Worm (Caenorhabditis elegans): ENCODE data around the gene C07H4.1.
A peak's percentile ranks its signal among the peaks of the same experiment; 100 is the strongest.

The C07H4.1 gene

ce11 chrII:9060332-9060840 is 33.1 kb downstream of the C07H4.1 start (continued):
- TF ChIP-seq nhr-19 (GFP tag; conservative IDR thresholded peaks at IDR 0.05): peak; percentile 77
- TF ChIP-seq unc-98 (GFP tag; IDR thresholded peaks at IDR 0.05): no peak
- TF ChIP-seq nhr-47 (tag; optimal IDR thresholded peaks at IDR 0.05): peak; percentile 82
- TF ChIP-seq tbx-2 (tag; optimal IDR thresholded peaks at IDR 0.05): peak; percentile 86
- TF ChIP-seq ces-1 (GFP tag; optimal IDR thresholded peaks at IDR 0.05): no peak
- TF ChIP-seq ceh-8 (GFP tag; optimal IDR thresholded peaks at IDR 0.05): no peak
- no peak for TF ChIP-seq fkh-4 (tag; optimal IDR thresholded peaks at IDR 0.05; ENCODE audit: borderline replicate concordance)
- no peak for TF ChIP-seq sup-37 (GFP tag; optimal IDR thresholded peaks at IDR 0.05)
- TF ChIP-seq nhr-84 (tag; optimal IDR thresholded peaks at IDR 0.05): no peak
- no peak for TF ChIP-seq nhr-28 (tag; optimal IDR thresholded peaks at IDR 0.05)
- peak in 1 of 2 experiments; percentile 93 for TF ChIP-seq mdl-1 (tag; optimal IDR thresholded peaks at IDR 0.05)
- peak; percentile 24 for TF ChIP-seq zip-4 (GFP tag; optimal IDR thresholded peaks at IDR 0.05)
- peak; percentile 70 to 97 (median 76) for TF ChIP-seq ceh-82 (tag; optimal IDR thresholded peaks at IDR 0.05)
- peak; percentile 68 for TF ChIP-seq lin-15B (tag; optimal IDR thresholded peaks at IDR 0.05)
- peak; percentile 75 for TF ChIP-seq skn-1 (tag; optimal IDR thresholded peaks at IDR 0.05)
- TF ChIP-seq sox-4 (tag; optimal IDR thresholded peaks at IDR 0.05): no peak
- no peak for TF ChIP-seq pag-3 (tag; optimal IDR thresholded peaks at IDR 0.05; ENCODE audit: borderline replicate concordance, insufficient read depth)
- no peak for TF ChIP-seq hlh-4 (tag; optimal IDR thresholded peaks at IDR 0.05)
- TF ChIP-seq dsc-1 (tag; optimal IDR thresholded peaks at IDR 0.05): peak; percentile 59
- TF ChIP-seq fkh-10 (GFP tag; optimal IDR thresholded peaks at IDR 0.05): peak; percentile 84
- peak; percentile 62 for TF ChIP-seq F16B12.6 (tag; optimal IDR thresholded peaks at IDR 0.05)
- peak; percentile 80 for TF ChIP-seq ztf-4 (tag; optimal IDR thresholded peaks at IDR 0.05)
- no peak for TF ChIP-seq pqm-1 (tag; optimal IDR thresholded peaks at IDR 0.05)
- TF ChIP-seq xbp-1 (tag; optimal IDR thresholded peaks at IDR 0.05): peak; percentile 78
- TF ChIP-seq dpl-1 (GFP tag; optimal IDR thresholded peaks at IDR 0.05): peak; percentile 53 to 64 (median 55)
- TF ChIP-seq egl-27 (tag; optimal IDR thresholded peaks at IDR 0.05): peak; percentile 70 to 81
- peak; percentile 83 for TF ChIP-seq unc-130 (tag; optimal IDR thresholded peaks at IDR 0.05)
- peak; percentile 59 for TF ChIP-seq unc-86 (tag; optimal IDR thresholded peaks at IDR 0.05)
- TF ChIP-seq efl-1 (optimal IDR thresholded peaks at IDR 0.05): peak; percentile 71 to 74
- peak; percentile 42 to 96 for TF ChIP-seq efl-1 (GFP tag; optimal IDR thresholded peaks at IDR 0.05 in 1 of 2)
- TF ChIP-seq lir-3 (tag; optimal IDR thresholded peaks at IDR 0.05; ENCODE audit: poor library complexity): peak; percentile 57
- peak; percentile 54 for TF ChIP-seq isw-1 (GFP tag; IDR thresholded peaks at IDR 0.05)
- TF ChIP-seq C04F5.9 (tag; optimal IDR thresholded peaks at IDR 0.05): peak; percentile 39
- no peak for TF ChIP-seq unc-62 (GFP tag; optimal IDR thresholded peaks at IDR 0.05)
- TF ChIP-seq elt-3 (tag; optimal IDR thresholded peaks at IDR 0.05): peak in 5 of 6 experiments; percentile 39 to 83 (median 59)
- peak; percentile 67 for TF ChIP-seq blmp-1 (tag; optimal IDR thresholded peaks at IDR 0.05)
- TF ChIP-seq aly-2 (tag; optimal IDR thresholded peaks at IDR 0.05): peak; percentile 52
- peak; percentile 78 for TF ChIP-seq nhr-90 (tag; optimal IDR thresholded peaks at IDR 0.05; ENCODE audit: poor library complexity)

- TF ChIP-seq lsy-2 (tag; optimal IDR thresholded peaks at IDR 0.05) (peak; percentile 3 to 7), pag-3 (tag; optimal IDR thresholded peaks at IDR 0.05; ENCODE audit: borderline replicate concordance, insufficient read depth) (no peak), mef-2 (tag; optimal IDR thresholded peaks at IDR 0.05) (no peak)
Observed at ce11 chrII:9059010-9059409, 34.5 kb downstream of the C07H4.1 start.
